Worm (Caenorhabditis elegans) whole organism, L1 larva: ENCODE data around the gene gst-10.

Experiments used
- C34B4.2 ChIP-seq: sonication (generic microtip); optimal IDR thresholded peaks from 2 replicates; lab custom pipeline; 2017; ENCODE audit warnings: mild to moderate bottlenecking, missing genetic modification characterization, missing compliant biosample characterization
- F16B12.6 ChIP-seq: fragments of 150-350 bp; optimal IDR thresholded peaks from 2 replicates; lab custom pipeline; 2014; ENCODE audit warnings: missing biosample characterization, missing genetic modification characterization
- alr-1 ChIP-seq: fragments of 200-800 bp; sonication (Bioruptor generic); optimal IDR thresholded peaks from 2 replicates; lab custom pipeline; 2018; ENCODE audit warnings: borderline replicate concordance, mild to moderate bottlenecking, missing genetic modification characterization, missing compliant biosample characterization
- ama-1 ChIP-seq: fragments of 150-350 bp; optimal IDR thresholded peaks from 2 replicates; lab custom pipeline; 2014
- ceh-88 ChIP-seq: fragments of 200-800 bp; sonication (Bioruptor generic); IDR thresholded peaks from 2 replicates; pipeline ENCODE4 v1.3.6; 2022; ENCODE audit warnings: missing genetic modification characterization, missing compliant biosample characterization
- ces-1 ChIP-seq: fragments of 150-350 bp; optimal IDR thresholded peaks from 2 replicates; lab custom pipeline; 2014; ENCODE audit warnings: missing biosample characterization, missing genetic modification reagents, missing genetic modification characterization
- dpl-1 ChIP-seq, 3 experiments: fragments of 150-350 bp in 2 of 3; sonication (generic microtip) in 1 of 3; optimal IDR thresholded peaks; 2 replicates each; lab custom pipeline; 2014 to 2017; ENCODE audit warnings: missing biosample characterization in 3 of 3, missing genetic modification characterization in 3 of 3, missing genetic modification reagents in 3 of 3
- dsc-1 ChIP-seq: sonication (generic microtip); optimal IDR thresholded peaks from 2 replicates; lab custom pipeline; 2016; ENCODE audit warnings: mild to moderate bottlenecking, missing genetic modification characterization, missing compliant biosample characterization
- efl-1 ChIP-seq, 4 experiments: fragments of 150-350 bp; optimal IDR thresholded peaks in 3 of 4; peaks in 1 of 4; 1 replicate in 1 of 4; 2 replicates in 3 of 4; lab custom pipeline; 2014; ENCODE audit warnings: missing biosample characterization in 2 of 4, missing genetic modification characterization in 2 of 4, missing genetic modification reagents in 2 of 4
- egl-13 ChIP-seq: sonication (generic microtip); optimal IDR thresholded peaks from 2 replicates; lab custom pipeline; 2016; ENCODE audit warnings: missing genotype, missing genetic modification reagents, missing genetic modification characterization, missing compliant biosample characterization
- egl-27 ChIP-seq, 2 experiments: fragments of 150-350 bp in 1 of 2; sonication (generic microtip); optimal IDR thresholded peaks; 3 replicates each; lab custom pipeline; 2017 to 2018; ENCODE audit warnings: missing biosample characterization in 2 of 2, missing genetic modification characterization in 2 of 2, missing genetic modification reagents in 2 of 2
- elt-2 ChIP-seq: sonication (generic microtip); optimal IDR thresholded peaks from 2 replicates; lab custom pipeline; 2016; ENCODE audit warnings: missing genetic modification characterization, mild to moderate bottlenecking, inconsistent platforms, missing compliant biosample characterization, missing genetic modification reagents
- elt-3 ChIP-seq, 6 experiments: fragments of 150-350 bp in 1 of 6; sonication (generic microtip); optimal IDR thresholded peaks; 2 replicates each; lab custom pipeline; 2017 to 2018; ENCODE audit warnings: missing biosample characterization in 6 of 6, missing genetic modification characterization in 6 of 6, inconsistent platforms in 1 of 6
- ets-5 ChIP-seq: fragments of 200-800 bp; sonication (Bioruptor generic); IDR thresholded peaks from 2 replicates; pipeline ENCODE4 v1.3.6; 2022; ENCODE audit warnings: missing genetic modification characterization, missing compliant biosample characterization
- fkh-10 ChIP-seq: sonication (generic microtip); optimal IDR thresholded peaks from 2 replicates; lab custom pipeline; 2017; ENCODE audit warnings: missing biosample characterization, missing genetic modification reagents, missing genetic modification characterization
- fkh-8 ChIP-seq: sonication (generic microtip); optimal IDR thresholded peaks from 2 replicates; lab custom pipeline; 2016; ENCODE audit warnings: mild to moderate bottlenecking, missing genetic modification characterization, missing compliant biosample characterization
- fos-1 ChIP-seq: fragments of 150-350 bp; optimal IDR thresholded peaks from 2 replicates; lab custom pipeline; 2014; ENCODE audit warnings: missing biosample characterization, missing genetic modification characterization
- grh-1 ChIP-seq: fragments of 200-800 bp; sonication (Bioruptor generic); IDR thresholded peaks from 2 replicates; pipeline ENCODE4 v1.3.6; 2022; ENCODE audit warnings: missing genetic modification reagents, missing genetic modification characterization, missing compliant biosample characterization
- isw-1 ChIP-seq: fragments of 200-800 bp; sonication (Bioruptor generic); IDR thresholded peaks from 2 replicates; pipeline ENCODE4 v1.3.6; 2022; ENCODE audit warnings: missing genetic modification characterization, missing compliant biosample characterization
- lin-13 ChIP-seq: fragments of 150-350 bp; optimal IDR thresholded peaks from 2 replicates; lab custom pipeline; 2014; ENCODE audit warnings: missing biosample characterization, missing genetic modification reagents, missing genetic modification characterization
- lin-14 ChIP-seq: fragments of 200-800 bp; sonication (Bioruptor generic); optimal IDR thresholded peaks from 2 replicates; lab custom pipeline; 2018; ENCODE audit warnings: mild to moderate bottlenecking, missing genetic modification characterization, moderate library complexity, missing compliant biosample characterization
- lin-15B ChIP-seq: fragments of 150-350 bp; sonication (generic microtip); optimal IDR thresholded peaks from 3 replicates; lab custom pipeline; 2014; ENCODE audit warnings: missing biosample characterization, missing genetic modification characterization
- lin-35 ChIP-seq, 2 experiments: fragments of 150-350 bp; optimal IDR thresholded peaks; 2 replicates each; lab custom pipeline; 2014; ENCODE audit warnings: missing biosample characterization in 2 of 2, missing genetic modification characterization in 2 of 2, missing genetic modification reagents in 2 of 2
- lsy-2 ChIP-seq, 2 experiments: fragments of 150-350 bp; optimal IDR thresholded peaks; 2 replicates each; lab custom pipeline; 2014; ENCODE audit warnings: missing biosample characterization in 2 of 2, missing genetic modification characterization in 2 of 2
- mdl-1 ChIP-seq, 2 experiments: fragments of 150-350 bp; optimal IDR thresholded peaks; 2 replicates each; lab custom pipeline; 2014 to 2017; ENCODE audit warnings: missing biosample characterization in 2 of 2, missing genetic modification characterization in 2 of 2, inconsistent platforms in 1 of 2
- nhr-237 ChIP-seq: fragments of 150-350 bp; optimal IDR thresholded peaks from 2 replicates; lab custom pipeline; 2014; ENCODE audit warnings: missing biosample characterization, missing genetic modification characterization
- nhr-47 ChIP-seq: sonication (generic microtip); optimal IDR thresholded peaks from 2 replicates; lab custom pipeline; 2016; ENCODE audit warnings: mild to moderate bottlenecking, missing genetic modification characterization, moderate library complexity, missing compliant biosample characterization
- nhr-71 ChIP-seq: sonication (generic microtip); optimal IDR thresholded peaks from 2 replicates; lab custom pipeline; 2016; ENCODE audit warnings: mild to moderate bottlenecking, missing genetic modification characterization, moderate library complexity, missing compliant biosample characterization
- nhr-76 ChIP-seq: sonication (generic microtip); optimal IDR thresholded peaks from 2 replicates; lab custom pipeline; 2017; ENCODE audit warnings: missing biosample characterization, missing genetic modification characterization
- pag-3 ChIP-seq: sonication (generic microtip); optimal IDR thresholded peaks from 2 replicates; lab custom pipeline; 2017; ENCODE audit warnings: missing genetic modification characterization, mild to moderate bottlenecking, missing compliant biosample characterization, antibody characterized with exemption, borderline replicate concordance; ENCODE audit not compliant: insufficient read depth
- rnt-1 ChIP-seq: sonication (generic microtip); optimal IDR thresholded peaks from 2 replicates; lab custom pipeline; 2016; ENCODE audit warnings: mild to moderate bottlenecking, missing genetic modification characterization, moderate library complexity, missing compliant biosample characterization
- skn-1 ChIP-seq: fragments of 150-350 bp; optimal IDR thresholded peaks from 2 replicates; lab custom pipeline; 2014; ENCODE audit warnings: missing biosample characterization, missing genetic modification characterization
- snu-23 ChIP-seq: sonication (generic microtip); optimal IDR thresholded peaks from 2 replicates; lab custom pipeline; 2016; ENCODE audit warnings: missing genetic modification characterization, missing compliant biosample characterization
- sox-4 ChIP-seq: sonication (generic microtip); optimal IDR thresholded peaks from 2 replicates; lab custom pipeline; 2016; ENCODE audit warnings: missing genetic modification characterization, missing compliant biosample characterization
- sptf-1 ChIP-seq: fragments of 150-350 bp; optimal IDR thresholded peaks from 2 replicates; lab custom pipeline; 2014; ENCODE audit warnings: missing biosample characterization, missing genetic modification characterization
- tbx-2 ChIP-seq: sonication (generic microtip); optimal IDR thresholded peaks from 2 replicates; lab custom pipeline; 2016; ENCODE audit warnings: missing genetic modification characterization, missing compliant biosample characterization
- tlp-1 ChIP-seq: fragments of 150-350 bp; optimal IDR thresholded peaks from 2 replicates; lab custom pipeline; 2014; ENCODE audit warnings: missing biosample characterization, missing genetic modification characterization
- unc-62 ChIP-seq: fragments of 150-350 bp; optimal IDR thresholded peaks from 2 replicates; lab custom pipeline; 2014; ENCODE audit warnings: missing biosample characterization, missing genetic modification reagents, missing genetic modification characterization
- vab-15 ChIP-seq: sonication (generic microtip); optimal IDR thresholded peaks from 2 replicates; lab custom pipeline; 2017; ENCODE audit warnings: missing genotype, mild to moderate bottlenecking, missing genetic modification characterization, missing compliant biosample characterization

Gene gst-10

ce11 chrV:2573881-2574280, 12.4 kb downstream of the gst-10 start, which contains the start of gene nhr-290:
Gene nhr-290 (plus strand): TSS chrV:2574181.
- no peak for TF ChIP-seq rnt-1 (tag; lab: Kevin White, UChicago)
- TF ChIP-seq dpl-1 (GFP tag; optimal IDR thresholded peaks at IDR 0.05; lab: Kevin White, UChicago) = no peak
- no peak for TF ChIP-seq ets-5

- TF ChIP-seq tlp-1 (tag; lab: Kevin White, UChicago) = no peak
- TF ChIP-seq efl-1 (optimal IDR thresholded peaks at IDR 0.05; lab: Kevin White, UChicago) = no peak
- no peak for TF ChIP-seq efl-1 (GFP tag; optimal IDR thresholded peaks at IDR 0.05 in 1 of 2; lab: Kevin White, UChicago)
- TF ChIP-seq vab-15 (tag; lab: Kevin White, UChicago) = no peak
- no peak for TF ChIP-seq nhr-47 (tag; lab: Kevin White, UChicago)
- no peak for TF ChIP-seq tbx-2 (tag; lab: Kevin White, UChicago)
- no peak for TF ChIP-seq nhr-71 (tag; lab: Kevin White, UChicago)
- no peak for TF ChIP-seq fos-1 (tag; lab: Kevin White, UChicago)
- no peak for TF ChIP-seq lin-35 (GFP tag; optimal IDR thresholded peaks at IDR 0.05; lab: Kevin White, UChicago)
- no peak for TF ChIP-seq lin-15B
- no peak for TF ChIP-seq C34B4.2 (tag; lab: Kevin White, UChicago)
- no peak for TF ChIP-seq lin-14 (GFP tag; lab: Kevin White, UChicago)
- no peak for TF ChIP-seq nhr-237 (tag; lab: Kevin White, UChicago)
- TF ChIP-seq rnt-1 (tag; lab: Kevin White, UChicago) = no peak
- no peak for TF ChIP-seq snu-23 (GFP tag; lab: Kevin White, UChicago)
- TF ChIP-seq mdl-1 (tag; optimal IDR thresholded peaks at IDR 0.05; lab: Kevin White, UChicago) = no peak
These were observed 14.2 kb downstream of the gst-10 start for ce11 chrV:2575716-2576115.

- TF ChIP-seq nhr-47 (tag; lab: Kevin White, UChicago) (no peak), alr-1 (tag; lab: Kevin White, UChicago) (no peak), dsc-1 (tag; lab: Kevin White, UChicago) (no peak), sox-4 (tag; lab: Kevin White, UChicago) (no peak), F16B12.6 (tag; lab: Kevin White, UChicago) (no peak), mdl-1 (tag; optimal IDR thresholded peaks at IDR 0.05; lab: Kevin White, UChicago) (no peak), lsy-2 (tag; optimal IDR thresholded peaks at IDR 0.05; lab: Kevin White, UChicago) (no peak), unc-62 (GFP tag; lab: Kevin White, UChicago) (no peak), lin-13 (GFP tag; lab: Kevin White, UChicago) (no peak), elt-2 (tag; lab: Kevin White, UChicago) (no peak), fkh-10 (GFP tag; lab: Kevin White, UChicago) (no peak), efl-1 (optimal IDR thresholded peaks at IDR 0.05; lab: Kevin White, UChicago) (no peak), efl-1 (GFP tag; optimal IDR thresholded peaks at IDR 0.05 in 1 of 2; lab: Kevin White, UChicago) (no peak), sptf-1 (tag; lab: Kevin White, UChicago) (no peak), skn-1 (tag; lab: Kevin White, UChicago) (no peak), egl-27 (tag; optimal IDR thresholded peaks at IDR 0.05; lab: Kevin White, UChicago) (no peak), ama-1 (lab: Kevin White, UChicago) (no peak), nhr-76 (tag; lab: Kevin White, UChicago) (no peak)
- TF ChIP-seq, all 84 proteins: peak for 0
These were observed 16.1 kb downstream of the gst-10 start, which contains the start of gene srt-4 for ce11 chrV:2577603-2578002. Gene srt-4 (plus strand): TSS chrV:2577903.

- TF ChIP-seq ceh-88 (GFP tag; lab: Robert Waterston, UW) (no peak), fkh-8 (tag; lab: Kevin White, UChicago) (no peak), grh-1 (no peak), egl-13 (tag; lab: Kevin White, UChicago) (no peak), tlp-1 (tag; lab: Kevin White, UChicago) (no peak), tbx-2 (tag; lab: Kevin White, UChicago) (no peak), C34B4.2 (tag; lab: Kevin White, UChicago) (no peak), isw-1 (GFP tag; lab: Robert Waterston, UW) (no peak), mdl-1 (tag; optimal IDR thresholded peaks at IDR 0.05; lab: Kevin White, UChicago) (no peak), pag-3 (tag; lab: Kevin White, UChicago) (no peak), lin-35 (GFP tag; optimal IDR thresholded peaks at IDR 0.05; lab: Kevin White, UChicago) (no peak), elt-3 (tag; optimal IDR thresholded peaks at IDR 0.05; lab: Kevin White, UChicago) (no peak), ces-1 (GFP tag; lab: Kevin White, UChicago) (no peak)
These were observed 19.1 kb downstream of the gst-10 start, which contains the start of gene C29G2.3 for ce11 chrV:2580598-2580997. Gene C29G2.3 (plus strand): TSS chrV:2580898.
